Worm (Caenorhabditis elegans) whole organism, early embryonic: Measurements from ENCODE around the gene F35C5.3.

Experiments
- B0310.2 ChIP-seq: sonication (generic microtip); optimal IDR thresholded peaks from 2 replicates; lab custom pipeline; 2016; ENCODE audit warnings: mild to moderate bottlenecking, missing genetic modification characterization, missing compliant biosample characterization
- F13C5.2 ChIP-seq: sonication (generic microtip); optimal IDR thresholded peaks from 2 replicates; lab custom pipeline; 2017; ENCODE audit warnings: mild to moderate bottlenecking, missing genetic modification characterization, inconsistent platforms, missing compliant biosample characterization
- aly-1 ChIP-seq: sonication (generic microtip); optimal IDR thresholded peaks from 2 replicates; lab custom pipeline; 2016; ENCODE audit warnings: missing genetic modification characterization, missing compliant biosample characterization
- ama-1 ChIP-seq: fragments of 150-350 bp; optimal IDR thresholded peaks from 2 replicates; lab custom pipeline; 2014
- flt-1 ChIP-seq: fragments of 200-800 bp; sonication (Bioruptor generic); IDR thresholded peaks from 2 replicates; pipeline ENCODE4 v1.3.6; 2022; ENCODE audit warnings: missing genetic modification characterization, missing compliant biosample characterization
- hmg-4 ChIP-seq: fragments of 200-800 bp; sonication (Bioruptor generic); optimal IDR thresholded peaks from 2 replicates; lab custom pipeline; 2018; ENCODE audit warnings: mild to moderate bottlenecking, missing genetic modification characterization, missing compliant biosample characterization
- hnd-1 ChIP-seq: sonication (generic microtip); optimal IDR thresholded peaks from 2 replicates; lab custom pipeline; 2016; ENCODE audit warnings: missing genetic modification characterization, missing compliant biosample characterization
- pes-1 ChIP-seq: fragments of 200-800 bp; sonication (Bioruptor generic); IDR thresholded peaks from 2 replicates; pipeline ENCODE4 v1.3.6; 2022; ENCODE audit warnings: missing genetic modification reagents, missing genetic modification characterization, missing compliant biosample characterization
- tra-4 ChIP-seq: sonication (generic microtip); optimal IDR thresholded peaks from 2 replicates; lab custom pipeline; 2017; ENCODE audit warnings: missing genetic modification characterization, missing compliant biosample characterization

DNA sequence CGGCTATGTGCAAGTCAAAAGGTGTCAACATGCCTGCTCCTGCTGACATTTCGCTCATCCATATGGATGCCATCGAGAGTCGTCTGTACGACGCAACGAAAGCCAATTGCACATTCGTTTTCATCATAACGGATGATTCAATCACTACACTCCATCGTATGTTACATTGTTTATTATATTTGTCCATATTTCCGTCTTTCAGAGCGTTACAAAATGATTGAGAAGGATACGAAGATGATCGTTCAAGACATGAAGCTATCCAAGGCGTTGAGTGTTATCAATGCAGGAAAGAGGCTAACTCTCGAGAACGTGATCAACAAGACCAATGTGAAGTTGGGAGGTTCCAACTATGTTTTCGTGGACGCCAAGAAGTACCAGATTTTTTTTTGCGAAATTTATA lies 32.9 kb downstream of the F35C5.3 start:
- TF ChIP-seq F13C5.2 (tag; lab: Kevin White, UChicago) = no peak
- no peak for TF ChIP-seq ama-1 (lab: Kevin White, UChicago)
- no peak for TF ChIP-seq aly-1
- TF ChIP-seq flt-1 (GFP tag; lab: Robert Waterston, UW) = no peak
- no peak for TF ChIP-seq pes-1 (GFP tag; lab: Robert Waterston, UW)
- TF ChIP-seq tra-4 = no peak
- no peak for TF ChIP-seq hmg-4
- no peak for TF ChIP-seq hnd-1 (tag; lab: Kevin White, UChicago)
- TF ChIP-seq B0310.2 (tag; lab: Kevin White, UChicago) = no peak
